Worm (Caenorhabditis elegans) whole organism, dauer: ENCODE data around the gene prx-14.
"Not testable (repeated sequence)": the region's sequence is repeated elsewhere in the genome, so short reads cannot be mapped to it uniquely, and the experiment has no call there.

Source experiments
- unc-62 ChIP-seq: sonication (generic microtip); optimal IDR thresholded peaks from 2 replicates; lab custom pipeline; 2017; ENCODE audit warnings: missing biosample characterization, missing genetic modification reagents, missing genetic modification characterization

prx-14 gene

ce11 chrIV:11169652-11170051 lies 13.3 kb upstream of the prx-14 start, which contains the start of gene nhr-67:
Gene nhr-67, plus strand, starts transcription at chrIV:11169748.
- TF ChIP-seq unc-62 (GFP tag; lab: Kevin White, UChicago), result no peak

- TF ChIP-seq unc-62 (GFP tag; lab: Kevin White, UChicago), result no peak
Observed at ce11 chrIV:11174772-11175171, 8.2 kb upstream of the prx-14 start.

DNA sequence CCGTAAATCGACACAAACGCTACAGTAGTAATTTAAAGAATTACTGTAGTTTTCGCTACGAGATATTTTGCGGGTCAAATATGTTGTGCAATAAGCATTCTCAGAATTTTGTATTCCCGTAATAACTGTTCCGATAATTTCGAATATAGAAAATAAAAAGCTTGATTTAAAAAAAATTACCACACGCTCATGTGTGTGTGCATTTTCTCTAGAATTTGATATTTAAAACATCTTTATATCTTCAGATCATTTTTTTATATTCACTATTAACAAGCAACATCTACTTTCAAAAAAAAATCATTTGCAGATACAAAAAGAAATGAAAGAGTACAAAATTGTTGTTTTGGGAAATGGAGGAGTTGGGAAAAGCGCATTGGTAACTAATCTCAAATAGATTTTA lies 6.0 kb upstream of the prx-14 start, which contains the start of gene rap-3:
rap-3 (plus strand) TSS at position 301 of the 400 bp plus-strand sequence.
- TF ChIP-seq unc-62 (GFP tag; lab: Kevin White, UChicago), result no peak

- no peak for TF ChIP-seq unc-62 (GFP tag; lab: Kevin White, UChicago)
Observed at ce11 chrIV:11178495-11178894, 4.4 kb upstream of the prx-14 start, which contains the start of gene C08F8.9. Gene C08F8.9, minus strand, starts transcription at chrIV:11178595.

- TF ChIP-seq unc-62 (GFP tag; lab: Kevin White, UChicago), result not testable (repeated sequence)
Observed at ce11 chrIV:11179123-11179740, 3.7 kb upstream of the prx-14 start, which contains the start of gene cpt-2. Gene cpt-2, plus strand, starts transcription at chrIV:11179645.

- no peak for TF ChIP-seq unc-62 (GFP tag; lab: Kevin White, UChicago)
Observed at ce11 chrIV:11180077-11180476, 2.9 kb upstream of the prx-14 start.

DNA sequence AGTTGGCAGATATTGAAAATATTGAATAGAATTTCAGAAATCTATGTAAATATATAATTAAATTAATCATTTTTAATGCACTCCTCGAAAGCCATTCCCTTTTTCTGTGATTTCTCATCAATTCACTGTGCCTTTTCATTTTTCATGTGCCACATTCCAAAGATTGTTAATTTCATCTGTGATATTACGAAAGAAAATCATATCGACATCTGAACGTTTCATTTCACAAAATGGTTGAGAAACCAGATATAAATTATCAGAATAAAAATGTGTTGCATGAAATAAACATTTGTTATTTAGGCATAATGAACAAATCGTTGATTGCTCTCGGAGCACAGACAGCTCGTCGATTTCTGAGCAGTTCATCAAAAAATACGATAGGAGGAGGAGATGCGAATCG lies 1.1 kb downstream of the prx-14 start, which contains the start of gene nuaf-3:
nuaf-3 (plus strand) TSS at position 301 of the 400 bp plus-strand sequence.
- TF ChIP-seq unc-62 (GFP tag; lab: Kevin White, UChicago), result no peak

ce11 chrIV:11186729-11187128 lies 3.8 kb downstream of the prx-14 start, which contains the start of gene sdz-27:
Gene sdz-27, plus strand, starts transcription at chrIV:11187029.
- no peak for TF ChIP-seq unc-62 (GFP tag; lab: Kevin White, UChicago)

ce11 chrIV:11189411-11189810 lies 6.5 kb downstream of the prx-14 start, which contains the start of gene fbxb-79:
Gene fbxb-79, minus strand, starts transcription at chrIV:11189511.
- TF ChIP-seq unc-62 (GFP tag; lab: Kevin White, UChicago), result no peak

DNA sequence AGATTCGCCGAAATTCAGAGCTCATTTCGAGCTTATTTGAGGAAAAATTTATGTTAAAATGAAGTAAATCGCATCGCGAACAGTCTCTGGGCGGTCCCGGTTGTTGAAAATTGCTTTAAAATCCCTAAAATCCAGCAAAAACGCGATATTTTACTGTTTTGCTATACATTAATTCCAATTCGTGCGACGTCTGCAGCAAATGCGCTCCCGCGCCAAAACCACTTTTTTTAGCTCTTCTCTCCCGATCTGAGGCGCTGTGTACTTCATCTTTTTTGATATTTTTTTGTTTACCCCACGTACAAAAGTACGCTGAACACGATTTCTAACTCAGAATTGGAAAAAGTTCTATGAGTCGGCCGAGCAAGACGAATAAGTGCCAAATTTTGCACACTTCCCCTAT lies 16.1 kb downstream of the prx-14 start, which contains the start of gene R07H5.16:
R07H5.16 (plus strand) TSS at position 348 of the 400 bp plus-strand sequence.
- TF ChIP-seq unc-62 (GFP tag; lab: Kevin White, UChicago), result not testable (repeated sequence)

DNA sequence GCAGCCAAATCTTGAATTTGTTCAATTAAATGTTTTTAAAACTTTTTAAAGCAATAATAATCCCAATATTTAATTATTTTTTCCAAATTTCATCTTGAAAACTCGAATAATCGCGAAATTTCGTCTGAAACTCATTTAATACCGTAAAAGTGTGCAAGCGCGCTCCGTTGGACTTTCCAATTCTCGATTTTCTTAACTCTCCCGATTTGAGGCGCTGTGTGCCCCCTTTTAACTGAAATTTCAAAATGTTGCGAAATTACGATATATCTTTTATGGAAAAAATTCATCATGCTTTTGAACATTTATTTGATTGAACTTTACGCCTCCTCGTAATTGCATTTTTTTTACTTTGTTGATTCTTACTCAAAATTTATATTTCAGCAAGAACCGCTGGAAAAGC lies 19.5 kb downstream of the prx-14 start, which contains the start of gene R07H5.11:
R07H5.11 (plus strand) TSS at position 380 of the 400 bp plus-strand sequence.
- TF ChIP-seq unc-62 (GFP tag; lab: Kevin White, UChicago), result not testable (repeated sequence)

DNA sequence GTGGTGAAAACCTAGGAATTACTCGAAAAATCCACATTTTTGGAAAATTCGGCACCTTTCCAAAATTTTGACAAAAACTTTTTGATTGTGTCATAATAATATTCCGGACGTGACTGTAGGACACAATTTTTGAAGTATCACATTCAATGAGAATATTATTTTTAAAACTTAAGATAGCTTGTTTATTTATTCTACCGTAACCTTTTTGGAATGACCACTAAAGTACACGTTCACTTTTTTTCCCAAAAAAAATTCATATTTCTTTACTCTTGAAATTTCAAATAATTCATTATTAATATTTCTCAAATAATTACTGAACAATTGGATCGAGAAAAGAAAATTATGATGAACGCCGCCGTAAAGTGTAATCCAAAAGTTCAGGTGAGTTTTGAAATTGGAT lies 24.3 kb downstream of the prx-14 start, which contains the start of gene R07H5.9:
R07H5.9 (plus strand) TSS at position 301 of the 400 bp plus-strand sequence.
- no peak for TF ChIP-seq unc-62 (GFP tag; lab: Kevin White, UChicago)

- no peak for TF ChIP-seq unc-62 (GFP tag; lab: Kevin White, UChicago)
Observed at ce11 chrIV:11210781-11211256, 27.9 kb downstream of the prx-14 start, which contains the start of gene adk-1. Gene adk-1, minus strand, starts transcription at chrIV:11210831.

DNA sequence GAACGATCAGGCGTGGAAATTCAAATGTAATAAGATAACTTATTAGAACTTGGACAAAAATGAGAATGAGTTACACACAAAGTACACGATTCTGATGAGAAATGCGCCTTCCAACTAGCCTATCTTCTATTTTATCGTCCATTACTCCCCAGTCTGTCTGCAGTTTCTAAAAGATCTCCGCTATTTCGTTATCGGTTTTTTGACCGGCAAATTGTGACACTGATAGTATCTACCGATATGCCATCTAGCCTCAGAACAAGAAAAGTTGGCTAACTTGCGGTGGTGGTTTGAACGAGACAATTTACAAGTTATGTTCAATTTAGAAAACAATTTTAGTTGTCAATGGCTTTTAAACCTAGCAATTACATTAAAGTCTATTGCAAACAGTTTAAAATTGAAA lies 28.6 kb downstream of the prx-14 start:
- TF ChIP-seq unc-62 (GFP tag; lab: Kevin White, UChicago), result no peak

ce11 chrIV:11212978-11213377 lies 30.0 kb downstream of the prx-14 start:
- no peak for TF ChIP-seq unc-62 (GFP tag; lab: Kevin White, UChicago)

- TF ChIP-seq unc-62 (GFP tag; lab: Kevin White, UChicago), result no peak
Observed at ce11 chrIV:11218037-11218436, 35.1 kb downstream of the prx-14 start, which contains the start of gene zip-6. Gene zip-6, minus strand, starts transcription at chrIV:11218137.
